Worm (Caenorhabditis elegans) whole organism, young adult: Measurements from ENCODE around the gene tost-1.

Experiments used
- C17E4.6 ChIP-seq: fragments of 200-800 bp; sonication (Bioruptor generic); IDR thresholded peaks from 2 replicates; pipeline ENCODE4 v1.3.6; 2022; ENCODE audit warnings: missing genetic modification reagents, missing genetic modification characterization, missing compliant biosample characterization
- F10E7.11 ChIP-seq: sonication (generic microtip); optimal IDR thresholded peaks from 2 replicates; lab custom pipeline; 2017; ENCODE audit warnings: mild to moderate bottlenecking, missing genetic modification characterization, moderate library complexity, missing compliant biosample characterization
- F23B12.7 ChIP-seq: sonication (generic microtip); optimal IDR thresholded peaks from 2 replicates; lab custom pipeline; 2017; ENCODE audit warnings: missing genetic modification characterization, mild to moderate bottlenecking, missing compliant biosample characterization, antibody characterized with exemption, moderate library complexity; ENCODE audit not compliant: insufficient read depth
- F33H1.4 ChIP-seq: fragments of 200-800 bp; sonication (Bioruptor generic); IDR thresholded peaks from 2 replicates; pipeline ENCODE4 v1.3.6; 2022; ENCODE audit warnings: missing genetic modification reagents, missing genetic modification characterization, missing compliant biosample characterization
- F52B5.7 ChIP-seq: sonication (generic microtip); optimal IDR thresholded peaks from 2 replicates; lab custom pipeline; 2016; ENCODE audit warnings: mild to moderate bottlenecking, missing genetic modification characterization, missing compliant biosample characterization
- K11D2.4 ChIP-seq: fragments of 200-800 bp; sonication (Bioruptor generic); IDR thresholded peaks from 2 replicates; pipeline ENCODE4 v1.3.6; 2022; ENCODE audit warnings: missing genetic modification reagents, missing genetic modification characterization, missing compliant biosample characterization
- K12H6.12 ChIP-seq: fragments of 200-800 bp; sonication (Bioruptor generic); optimal IDR thresholded peaks from 2 replicates; lab custom pipeline; 2018; ENCODE audit warnings: mild to moderate bottlenecking, missing genetic modification characterization, missing compliant biosample characterization
- Y53G8AR.9 ChIP-seq: fragments of 200-800 bp; sonication (Bioruptor generic); conservative IDR thresholded peaks from 2 replicates; pipeline ENCODE4 v1.3.6; 2022; ENCODE audit warnings: missing genetic modification reagents, missing genetic modification characterization, missing compliant biosample characterization
- Y56A3A.18 ChIP-seq: fragments of 200-800 bp; sonication (Bioruptor generic); IDR thresholded peaks from 2 replicates; pipeline ENCODE4 v1.3.6; 2022; ENCODE audit warnings: missing genetic modification reagents, missing genetic modification characterization, missing compliant biosample characterization
- Y67H2A.10 ChIP-seq: fragments of 200-800 bp; sonication (Bioruptor generic); conservative IDR thresholded peaks from 2 replicates; pipeline ENCODE4 v1.3.6; 2022; ENCODE audit warnings: missing genetic modification reagents, missing genetic modification characterization, missing compliant biosample characterization
- Y79H2A.3 ChIP-seq: fragments of 200-800 bp; sonication (Bioruptor generic); conservative IDR thresholded peaks from 2 replicates; pipeline ENCODE4 v1.3.6; 2022; ENCODE audit warnings: missing genetic modification reagents, missing genetic modification characterization, missing compliant biosample characterization
- ama-1 ChIP-seq, 3 experiments: fragments of 150-350 bp in 1 of 3; sonication (generic microtip) in 2 of 3; optimal IDR thresholded peaks; 2 replicates each; lab custom pipeline; 2014 to 2018; ENCODE audit warnings: missing biosample characterization in 2 of 3, missing genetic modification characterization in 2 of 3, missing genetic modification reagents in 2 of 3
- attf-3 ChIP-seq: fragments of 200-800 bp; sonication (Bioruptor generic); conservative IDR thresholded peaks from 2 replicates; pipeline ENCODE4 v1.3.6; 2022; ENCODE audit warnings: missing genetic modification reagents, missing genetic modification characterization, missing compliant biosample characterization
- attf-5 ChIP-seq: fragments of 200-800 bp; sonication (Bioruptor generic); optimal IDR thresholded peaks from 2 replicates; lab custom pipeline; 2018; ENCODE audit warnings: mild to moderate bottlenecking, missing genetic modification characterization, missing compliant biosample characterization
- bed-2 ChIP-seq: fragments of 200-800 bp; sonication (Bioruptor generic); IDR thresholded peaks from 2 replicates; pipeline ENCODE4 v1.3.6; 2022; ENCODE audit warnings: missing genetic modification reagents, missing genetic modification characterization, missing compliant biosample characterization
- ceh-91 ChIP-seq: fragments of 200-800 bp; sonication (Bioruptor generic); IDR thresholded peaks from 2 replicates; pipeline ENCODE4 v1.3.6; 2022; ENCODE audit warnings: missing genetic modification reagents, missing genetic modification characterization, missing compliant biosample characterization
- chd-7 ChIP-seq: sonication (generic microtip); optimal IDR thresholded peaks from 2 replicates; lab custom pipeline; 2016; ENCODE audit warnings: mild to moderate bottlenecking, missing genetic modification characterization, moderate library complexity, missing compliant biosample characterization
- efl-1 ChIP-seq: fragments of 150-350 bp; optimal IDR thresholded peaks from 2 replicates; lab custom pipeline; 2014; ENCODE audit warnings: missing biosample characterization, missing genetic modification reagents, missing genetic modification characterization
- ekl-4 ChIP-seq: fragments of 200-800 bp; sonication (Bioruptor generic); IDR thresholded peaks from 2 replicates; pipeline ENCODE4 v1.3.6; 2022; ENCODE audit warnings: missing genetic modification reagents, missing genetic modification characterization, missing compliant biosample characterization
- ets-4 ChIP-seq: fragments of 200-800 bp; sonication (Bioruptor generic); optimal IDR thresholded peaks from 2 replicates; lab custom pipeline; 2018; ENCODE audit warnings: mild to moderate bottlenecking, missing genetic modification characterization, missing compliant biosample characterization
- him-1 ChIP-seq: sonication (generic microtip); optimal IDR thresholded peaks from 2 replicates; lab custom pipeline; 2016; ENCODE audit warnings: missing genotype, missing genetic modification reagents, missing genetic modification characterization, missing compliant biosample characterization
- hlh-12 ChIP-seq: sonication (generic microtip); optimal IDR thresholded peaks from 2 replicates; lab custom pipeline; 2016; ENCODE audit warnings: missing genetic modification characterization, missing compliant biosample characterization
- hmg-1.2 ChIP-seq: fragments of 200-800 bp; sonication (Bioruptor generic); IDR thresholded peaks from 2 replicates; pipeline ENCODE4 v1.3.6; 2022; ENCODE audit warnings: missing genetic modification reagents, missing genetic modification characterization, missing compliant biosample characterization
- hsf-1 ChIP-seq: fragments of 200-800 bp; sonication (Bioruptor generic); IDR thresholded peaks from 2 replicates; pipeline ENCODE4 v1.3.6; 2022; ENCODE audit warnings: missing genetic modification reagents, missing genetic modification characterization, missing compliant biosample characterization
- let-526 ChIP-seq: fragments of 200-800 bp; sonication (Bioruptor generic); IDR thresholded peaks from 2 replicates; pipeline ENCODE4 v1.3.6; 2022; ENCODE audit warnings: missing genetic modification reagents, missing genetic modification characterization, missing compliant biosample characterization
- let-607 ChIP-seq, 2 experiments: fragments of 200-800 bp in 1 of 2; sonication (Bioruptor generic) in 1 of 2; sonication (generic microtip) in 1 of 2; optimal IDR thresholded peaks; 2 replicates each; lab custom pipeline; 2016 to 2018; ENCODE audit warnings: mild to moderate bottlenecking in 2 of 2, missing compliant biosample characterization in 2 of 2, missing genetic modification characterization in 2 of 2, moderate library complexity in 2 of 2, missing genotype in 1 of 2
- lsy-27 ChIP-seq: sonication (generic microtip); optimal IDR thresholded peaks from 2 replicates; lab custom pipeline; 2017; ENCODE audit warnings: missing genetic modification characterization, mild to moderate bottlenecking, missing compliant biosample characterization, antibody characterized with exemption, missing genotype, borderline replicate concordance; ENCODE audit not compliant: insufficient read depth
- madf-10 ChIP-seq: sonication (generic microtip); optimal IDR thresholded peaks from 2 replicates; lab custom pipeline; 2016; ENCODE audit warnings: mild to moderate bottlenecking, missing genetic modification characterization, missing compliant biosample characterization
- mel-28 ChIP-seq: sonication (generic microtip); optimal IDR thresholded peaks from 2 replicates; lab custom pipeline; 2016; ENCODE audit warnings: borderline replicate concordance, mild to moderate bottlenecking, missing genetic modification characterization, missing compliant biosample characterization
- mes-4 ChIP-seq: sonication (generic microtip); optimal IDR thresholded peaks from 2 replicates; lab custom pipeline; 2016; ENCODE audit warnings: missing genotype, missing genetic modification characterization, missing compliant biosample characterization
- nfyb-1 ChIP-seq: fragments of 200-800 bp; sonication (Bioruptor generic); IDR thresholded peaks from 2 replicates; pipeline ENCODE4 v1.3.6; 2022; ENCODE audit warnings: missing genetic modification reagents, missing genetic modification characterization, missing compliant biosample characterization
- nhr-27 ChIP-seq: fragments of 200-800 bp; sonication (Bioruptor generic); optimal IDR thresholded peaks from 2 replicates; lab custom pipeline; 2018; ENCODE audit warnings: mild to moderate bottlenecking, missing genetic modification characterization, moderate library complexity, missing compliant biosample characterization
- pbrm-1 ChIP-seq: fragments of 200-800 bp; sonication (Bioruptor generic); IDR thresholded peaks from 2 replicates; pipeline ENCODE4 v1.3.6; 2022; ENCODE audit warnings: missing genetic modification reagents, missing genetic modification characterization, missing compliant biosample characterization
- repo-1 ChIP-seq: sonication (generic microtip); optimal IDR thresholded peaks from 2 replicates; lab custom pipeline; 2017; ENCODE audit warnings: mild to moderate bottlenecking, missing genetic modification characterization, missing compliant biosample characterization
- sdz-38 ChIP-seq: sonication (generic microtip); optimal IDR thresholded peaks from 2 replicates; lab custom pipeline; 2016; ENCODE audit warnings: missing genotype, missing genetic modification characterization, missing compliant biosample characterization
- sea-2 ChIP-seq: fragments of 200-800 bp; sonication (Bioruptor generic); IDR thresholded peaks from 2 replicates; pipeline ENCODE4 v1.3.6; 2022; ENCODE audit warnings: missing genetic modification characterization, missing compliant biosample characterization
- snpc-3.4 ChIP-seq: sonication (generic microtip); optimal IDR thresholded peaks from 2 replicates; lab custom pipeline; 2017; ENCODE audit warnings: missing genetic modification characterization, mild to moderate bottlenecking, missing compliant biosample characterization, antibody characterized with exemption, moderate library complexity, missing genotype, missing genetic modification reagents
- somi-1 ChIP-seq: fragments of 200-800 bp; sonication (Bioruptor generic); optimal IDR thresholded peaks from 2 replicates; lab custom pipeline; 2018; ENCODE audit warnings: mild to moderate bottlenecking, missing genetic modification characterization, missing compliant biosample characterization
- zfh-2 ChIP-seq: fragments of 200-800 bp; sonication (Bioruptor generic); conservative IDR thresholded peaks from 2 replicates; pipeline ENCODE4 v1.3.6; 2022; ENCODE audit warnings: missing genetic modification reagents, missing genetic modification characterization, missing compliant biosample characterization
- ztf-18 ChIP-seq: sonication (generic microtip); optimal IDR thresholded peaks from 2 replicates; lab custom pipeline; 2016; ENCODE audit warnings: missing genotype, mild to moderate bottlenecking, missing genetic modification characterization, missing compliant biosample characterization
- ztf-25 ChIP-seq: fragments of 200-800 bp; sonication (Bioruptor generic); IDR thresholded peaks from 2 replicates; pipeline ENCODE4 v1.3.6; 2022; ENCODE audit warnings: missing genetic modification reagents, missing genetic modification characterization, missing compliant biosample characterization
- ztf-26 ChIP-seq: sonication (generic microtip); optimal IDR thresholded peaks from 2 replicates; lab custom pipeline; 2017; ENCODE audit warnings: missing genetic modification characterization, missing compliant biosample characterization
- ztf-28 ChIP-seq: fragments of 200-800 bp; sonication (Bioruptor generic); IDR thresholded peaks from 2 replicates; pipeline ENCODE4 v1.3.6; 2022; ENCODE audit warnings: missing genetic modification reagents, missing genetic modification characterization, missing compliant biosample characterization
- ztf-6 ChIP-seq: fragments of 200-800 bp; sonication (Bioruptor generic); IDR thresholded peaks from 2 replicates; pipeline ENCODE4 v1.3.6; 2022; ENCODE audit warnings: missing genetic modification reagents, missing genetic modification characterization, missing compliant biosample characterization

Gene tost-1

DNA sequence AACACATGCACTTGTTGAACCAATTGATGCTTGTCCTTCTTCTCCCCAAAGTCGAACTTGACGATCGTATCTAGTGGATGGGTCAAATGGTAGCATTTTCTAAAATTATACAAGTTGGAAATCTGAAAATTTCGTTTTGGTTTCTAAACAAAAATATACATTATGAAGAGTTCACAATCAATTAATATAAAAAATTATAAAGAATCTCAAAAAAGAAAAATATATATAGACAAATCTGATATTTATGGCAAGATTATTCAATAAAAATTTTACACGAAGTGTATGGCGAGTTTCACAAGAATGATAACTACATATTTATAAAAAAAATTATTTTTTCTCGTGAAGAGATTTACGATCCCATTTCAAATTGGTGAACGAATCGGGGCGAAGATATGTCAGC, 42.1 kb upstream of the tost-1 start, which contains the start of gene ula-1:
ula-1 (minus strand) TSS at position 101 of the 400 bp plus-strand sequence.
- TF ChIP-seq Y67H2A.10 (GFP tag; lab: Robert Waterston, UW) (no peak), lsy-27 (tag; lab: Kevin White, UChicago) (no peak), ekl-4 (GFP tag; lab: Robert Waterston, UW) (no peak), hlh-12 (tag; lab: Kevin White, UChicago) (no peak), zfh-2 (GFP tag; lab: Robert Waterston, UW) (no peak), ztf-18 (tag; lab: Kevin White, UChicago) (no peak), nhr-27 (tag; lab: Kevin White, UChicago) (no peak)

DNA sequence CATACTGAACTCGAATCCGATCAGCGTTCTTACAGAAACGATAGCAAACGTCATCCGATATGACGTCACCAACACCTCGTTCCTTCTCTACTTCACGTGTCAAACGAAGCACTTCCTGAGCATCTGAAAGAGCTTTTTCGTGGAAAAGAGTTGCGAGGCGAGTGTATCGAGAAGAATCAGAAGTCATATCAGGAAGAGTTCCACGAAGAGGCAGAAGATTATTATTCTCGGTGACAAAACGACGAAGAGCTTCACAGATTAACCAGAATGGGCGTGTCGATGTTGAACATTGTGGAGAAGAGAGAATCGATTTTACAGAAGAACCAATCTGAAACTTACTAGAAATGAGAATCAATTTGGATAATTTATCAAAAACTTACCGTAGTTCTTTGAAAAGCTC, 40.8 kb upstream of the tost-1 start:
- TF ChIP-seq Y53G8AR.9 (no peak), hmg-1.2 (GFP tag; lab: Robert Waterston, UW) (no peak), ztf-28 (GFP tag; lab: Robert Waterston, UW) (no peak), ztf-26 (tag; lab: Kevin White, UChicago) (no peak), C17E4.6 (GFP tag; lab: Robert Waterston, UW) (no peak), somi-1 (GFP tag; lab: Kevin White, UChicago) (no peak), ets-4 (GFP tag; lab: Kevin White, UChicago) (no peak), sea-2 (GFP tag; lab: Robert Waterston, UW) (no peak), ztf-25 (GFP tag; lab: Robert Waterston, UW) (no peak), attf-3 (GFP tag; lab: Robert Waterston, UW) (no peak), let-526 (GFP tag; lab: Robert Waterston, UW) (no peak), Y79H2A.3 (GFP tag; lab: Robert Waterston, UW) (no peak), madf-10 (no peak), chd-7 (tag; lab: Kevin White, UChicago) (no peak), K12H6.12 (tag; lab: Kevin White, UChicago) (no peak), ztf-6 (no peak), efl-1 (GFP tag; lab: Kevin White, UChicago) (no peak), sdz-38 (tag; lab: Kevin White, UChicago) (no peak), ama-1 (optimal IDR thresholded peaks at IDR 0.05; lab: Kevin White, UChicago) (no peak), ama-1 (GFP tag; optimal IDR thresholded peaks at IDR 0.05; lab: Kevin White, UChicago) (no peak), him-1 (no peak)

ce11 chrIII:4917960-4918712, 40.0 kb upstream of the tost-1 start, which contains the start of gene rpb-8:
Gene rpb-8, minus strand, starts transcription at chrIII:4918008.
- peak; percentile 70 for TF ChIP-seq efl-1 (GFP tag; lab: Kevin White, UChicago)
- peak; percentile 52 for TF ChIP-seq F23B12.7 (tag; lab: Kevin White, UChicago)
- peak; percentile 50 for TF ChIP-seq attf-5 (GFP tag; lab: Kevin White, UChicago)
- no peak for TF ChIP-seq pbrm-1 (GFP tag; lab: Robert Waterston, UW)
- TF ChIP-seq snpc-3.4 (tag; lab: Kevin White, UChicago): peak; percentile 29
- TF ChIP-seq bed-2 (GFP tag; lab: Robert Waterston, UW): no peak
- TF ChIP-seq lsy-27 (tag; lab: Kevin White, UChicago): no peak
- no peak for TF ChIP-seq K11D2.4 (GFP tag; lab: Robert Waterston, UW)
- no peak for TF ChIP-seq hsf-1
- no peak for TF ChIP-seq repo-1 (tag; lab: Kevin White, UChicago)
- no peak for TF ChIP-seq F52B5.7 (tag; lab: Kevin White, UChicago)
- TF ChIP-seq ceh-91 (GFP tag; lab: Robert Waterston, UW): 0 out of 2 replicates have a peak, but pooled peaks have one; percentile 14
- TF ChIP-seq let-607 (tag; optimal IDR thresholded peaks at IDR 0.05; lab: Kevin White, UChicago): peak; percentile 85 to 96
- no peak for TF ChIP-seq F10E7.11
- no peak for TF ChIP-seq nfyb-1 (GFP tag; lab: Robert Waterston, UW)
- no peak for TF ChIP-seq mes-4 (tag; lab: Kevin White, UChicago)
- no peak for TF ChIP-seq Y67H2A.10 (GFP tag; lab: Robert Waterston, UW)
- no peak for TF ChIP-seq mel-28
- peak; percentile 83 for TF ChIP-seq F33H1.4 (GFP tag; lab: Robert Waterston, UW)
- TF ChIP-seq Y56A3A.18 (GFP tag; lab: Robert Waterston, UW): no peak
- TF ChIP-seq hmg-1.2 (GFP tag; lab: Robert Waterston, UW): peak; percentile 8; the same call in 1 of the 2 replicates
